Worm (Caenorhabditis elegans): ENCODE results near the gene rike-1.

ce11 chrV:14495493-14495892, 50.2 kb downstream of the rike-1 start:
- no peak for TF ChIP-seq W03F9.2 (tag; optimal IDR thresholded peaks at IDR 0.05)
- no peak for TF ChIP-seq dao-5 (tag; optimal IDR thresholded peaks at IDR 0.05)
- no peak for TF ChIP-seq him-1 (tag; optimal IDR thresholded peaks at IDR 0.05)

Data from whole organism, L4/young adult.